Worm (Caenorhabditis elegans) whole organism, early embryonic: ENCODE data around the gene mig-23.

Experiments
- aly-1 ChIP-seq: sonication (generic microtip); optimal IDR thresholded peaks from 2 replicates; lab custom pipeline; 2016; ENCODE audit warnings: missing genetic modification characterization, missing compliant biosample characterization
- ama-1 ChIP-seq: fragments of 150-350 bp; optimal IDR thresholded peaks from 2 replicates; lab custom pipeline; 2014
- ets-7 ChIP-seq: sonication (generic microtip); optimal IDR thresholded peaks from 2 replicates; lab custom pipeline; 2016; ENCODE audit warnings: missing genotype, missing genetic modification characterization, missing compliant biosample characterization
- hnd-1 ChIP-seq: sonication (generic microtip); optimal IDR thresholded peaks from 2 replicates; lab custom pipeline; 2016; ENCODE audit warnings: missing genetic modification characterization, missing compliant biosample characterization
- sea-1 ChIP-seq: fragments of 200-800 bp; sonication (Bioruptor generic); conservative IDR thresholded peaks from 2 replicates; pipeline ENCODE4 v1.3.6; 2022; ENCODE audit warnings: missing genetic modification characterization, missing compliant biosample characterization
- tbx-11 ChIP-seq: fragments of 200-800 bp; sonication (Bioruptor generic); IDR thresholded peaks from 2 replicates; pipeline ENCODE4 v1.3.6; 2022; ENCODE audit warnings: missing genetic modification characterization, missing compliant biosample characterization
- tra-4 ChIP-seq: sonication (generic microtip); optimal IDR thresholded peaks from 2 replicates; lab custom pipeline; 2017; ENCODE audit warnings: missing genetic modification characterization, missing compliant biosample characterization

ce11 chrX:5935473-5935872, 13.2 kb downstream of the mig-23 start, which contains the start of gene C46F4.3:
- TF ChIP-seq tbx-11 (GFP tag; lab: Robert Waterston, UW): no peak
- no peak for TF ChIP-seq tra-4 (tag; lab: Kevin White, UChicago)
- TF ChIP-seq aly-1 (tag; lab: Kevin White, UChicago): no peak
- TF ChIP-seq ets-7: no peak
- TF ChIP-seq ama-1 (lab: Kevin White, UChicago): no peak
- no peak for TF ChIP-seq sea-1
- no peak for TF ChIP-seq hnd-1 (tag; lab: Kevin White, UChicago)
